Fruit fly (Drosophila melanogaster): ENCODE measurements around the gene CG3748.

CG3748 gene

dm6 chr2L:9388924-9389765 is 46.5 kb downstream of the CG3748 start:
- TF ChIP-seq CG17801 (GFP tag; optimal IDR thresholded peaks at IDR 0.05; ENCODE audit: partially characterized antibody): no peak
